Fruit fly (Drosophila melanogaster) whole organism, embryonic: ENCODE data around the gene CG11279.
A peak's percentile ranks its signal among the peaks of the same experiment; 100 is the strongest.

Experiments
- Adf1 ChIP-seq: fragments of 200-800 bp; sonication (Bioruptor generic); IDR thresholded peaks from 2 replicates; pipeline ENCODE4 v1.3.6; 2022; ENCODE audit warnings: missing biosample characterization, missing genetic modification characterization
- BEAF-32 ChIP-seq: fragments of 200-800 bp; sonication (Bioruptor generic); optimal IDR thresholded peaks from 3 replicates; lab custom pipeline; 2017; ENCODE audit warnings: missing biosample characterization, missing genetic modification characterization, mild to moderate bottlenecking, moderate library complexity, missing genetic modification reagents
- Bteb2 ChIP-seq: fragments of 200-800 bp; sonication (Bioruptor generic); optimal IDR thresholded peaks from 2 replicates; lab custom pipeline; 2016; ENCODE audit warnings: missing biosample characterization, missing genetic modification characterization
- CG10267 ChIP-seq: fragments of 200-800 bp; sonication (Bioruptor generic); optimal IDR thresholded peaks from 2 replicates; lab custom pipeline; 2018; ENCODE audit warnings: missing biosample characterization, mild to moderate bottlenecking, missing genetic modification characterization, moderate library complexity
- CG12219 ChIP-seq: fragments of 200-800 bp; sonication (Bioruptor generic); optimal IDR thresholded peaks from 3 replicates; lab custom pipeline; 2018; ENCODE audit warnings: missing biosample characterization, mild to moderate bottlenecking, missing genetic modification characterization
- CG12744 ChIP-seq: fragments of 200-800 bp; sonication (Bioruptor generic); optimal IDR thresholded peaks from 2 replicates; lab custom pipeline; 2016; ENCODE audit warnings: missing biosample characterization, missing genetic modification characterization
- CG14441 ChIP-seq: fragments of 200-800 bp; sonication (Bioruptor generic); IDR thresholded peaks from 2 replicates; pipeline ENCODE4 v1.3.6; 2022; ENCODE audit warnings: missing biosample characterization, missing genetic modification characterization
- CG15011 ChIP-seq: fragments of 200-800 bp; sonication (Bioruptor generic); optimal IDR thresholded peaks from 3 replicates; lab custom pipeline; 2018; ENCODE audit warnings: missing biosample characterization, mild to moderate bottlenecking, missing genetic modification characterization
- CG1529 ChIP-seq: fragments of 200-800 bp; sonication (Bioruptor generic); optimal IDR thresholded peaks from 3 replicates; lab custom pipeline; 2018; ENCODE audit warnings: missing biosample characterization, missing genetic modification characterization
- CG1603 ChIP-seq: fragments of 200-800 bp; sonication (Bioruptor generic); optimal IDR thresholded peaks from 2 replicates; lab custom pipeline; 2019; ENCODE audit warnings: missing biosample characterization, mild to moderate bottlenecking, missing genetic modification characterization, moderate library complexity
- CG16813 ChIP-seq: fragments of 200-800 bp; sonication (Bioruptor generic); IDR thresholded peaks from 3 replicates; pipeline ENCODE4 v1.3.6; 2022; ENCODE audit warnings: missing biosample characterization, missing genetic modification characterization; ENCODE audit not compliant: partially characterized antibody
- CG4854 ChIP-seq: fragments of 200-800 bp; sonication (Bioruptor generic); optimal IDR thresholded peaks from 2 replicates; lab custom pipeline; 2016; ENCODE audit warnings: missing biosample characterization, missing genetic modification characterization, inconsistent platforms
- CG6683 ChIP-seq: fragments of 200-800 bp; sonication (Bioruptor generic); optimal IDR thresholded peaks from 2 replicates; lab custom pipeline; 2017; ENCODE audit warnings: missing biosample characterization, mild to moderate bottlenecking, missing genetic modification characterization, missing genetic modification reagents
- CG6791 ChIP-seq: fragments of 200-800 bp; sonication (Bioruptor generic); IDR thresholded peaks from 3 replicates; pipeline ENCODE4 v1.3.6; 2022; ENCODE audit warnings: missing biosample characterization, missing genetic modification characterization; ENCODE audit not compliant: partially characterized antibody
- Camta ChIP-seq: fragments of 200-800 bp; sonication (Bioruptor generic); optimal IDR thresholded peaks from 2 replicates; lab custom pipeline; 2016; ENCODE audit warnings: missing biosample characterization, missing genetic modification characterization
- CrebB ChIP-seq: fragments of 200-800 bp; sonication (Bioruptor generic); optimal IDR thresholded peaks from 3 replicates; lab custom pipeline; 2018; ENCODE audit warnings: missing biosample characterization, mild to moderate bottlenecking, missing genetic modification characterization
- Dbx ChIP-seq: fragments of 200-800 bp; sonication (Bioruptor generic); IDR thresholded peaks from 3 replicates; pipeline ENCODE4 v1.3.6; 2022; ENCODE audit warnings: missing biosample characterization, missing genetic modification characterization
- Hr3 ChIP-seq: fragments of 200-800 bp; sonication (Bioruptor generic); optimal IDR thresholded peaks from 3 replicates; lab custom pipeline; 2016; ENCODE audit warnings: missing biosample characterization, missing genetic modification characterization
- MTF-1 ChIP-seq: fragments of 200-800 bp; sonication (Bioruptor generic); optimal IDR thresholded peaks from 2 replicates; lab custom pipeline; 2018; ENCODE audit warnings: missing biosample characterization, mild to moderate bottlenecking, missing genetic modification characterization, borderline replicate concordance
- NfI ChIP-seq: fragments of 200-800 bp; sonication (Bioruptor generic); optimal IDR thresholded peaks from 3 replicates; lab custom pipeline; 2018; ENCODE audit warnings: missing biosample characterization, mild to moderate bottlenecking, missing genetic modification characterization, moderate library complexity
- Spps ChIP-seq: fragments of 200-800 bp; sonication (Bioruptor generic); optimal IDR thresholded peaks from 2 replicates; lab custom pipeline; 2018; ENCODE audit warnings: missing biosample characterization, mild to moderate bottlenecking, missing genetic modification characterization
- bab2 ChIP-seq: fragments of 200-800 bp; sonication (Bioruptor generic); optimal IDR thresholded peaks from 2 replicates; lab custom pipeline; 2016; ENCODE audit warnings: missing biosample characterization, missing genetic modification characterization
- croc ChIP-seq: fragments of 200-800 bp; sonication (Bioruptor generic); conservative IDR thresholded peaks from 3 replicates; pipeline ENCODE4 v1.3.6; 2022; ENCODE audit warnings: missing biosample characterization, missing genetic modification characterization
- ems ChIP-seq: fragments of 200-800 bp; sonication (Bioruptor generic); optimal IDR thresholded peaks from 3 replicates; lab custom pipeline; 2016; ENCODE audit warnings: missing biosample characterization, missing genetic modification characterization
- fd64A ChIP-seq: fragments of 200-800 bp; sonication (Bioruptor generic); optimal IDR thresholded peaks from 3 replicates; lab custom pipeline; 2018; ENCODE audit warnings: missing biosample characterization, mild to moderate bottlenecking, missing genetic modification characterization
- grau ChIP-seq: fragments of 200-800 bp; optimal IDR thresholded peaks from 3 replicates; lab custom pipeline; 2019; ENCODE audit warnings: missing biosample characterization, mild to moderate bottlenecking, missing genetic modification characterization, moderate library complexity
- hkb ChIP-seq, 2 experiments: fragments of 200-800 bp in 1 of 2; fragments of >200 bp in 1 of 2; sonication (Bioruptor generic) in 1 of 2; IDR thresholded peaks in 1 of 2; optimal IDR thresholded peaks in 1 of 2; 2 replicates each; pipeline versions ENCODE4 v1.3.6 to Lab custom; 2017 to 2022; ENCODE audit warnings: missing biosample characterization in 1 of 2, missing genetic modification characterization in 1 of 2
- insv ChIP-seq, 2 experiments: fragments of 200-800 bp; sonication (Bioruptor generic); optimal IDR thresholded peaks; 3 replicates each; lab custom pipeline; 2016 to 2018; ENCODE audit warnings: missing biosample characterization in 2 of 2, missing genetic modification characterization in 2 of 2
- knrl ChIP-seq: fragments of 200-800 bp; sonication (Bioruptor generic); IDR thresholded peaks from 3 replicates; pipeline ENCODE4 v1.3.6; 2022; ENCODE audit warnings: missing biosample characterization, missing genetic modification characterization; ENCODE audit not compliant: partially characterized antibody
- lbe ChIP-seq: fragments of 200-800 bp; sonication (Bioruptor generic); optimal IDR thresholded peaks from 2 replicates; lab custom pipeline; 2016; ENCODE audit warnings: missing biosample characterization, mild to moderate bottlenecking, missing genetic modification characterization
- lilli ChIP-seq: fragments of 200-800 bp; sonication (Bioruptor generic); optimal IDR thresholded peaks from 3 replicates; lab custom pipeline; 2016; ENCODE audit warnings: missing biosample characterization, missing genetic modification characterization
- mam ChIP-seq: fragments of 200-800 bp; sonication (Bioruptor generic); optimal IDR thresholded peaks from 3 replicates; lab custom pipeline; 2016; ENCODE audit warnings: missing biosample characterization, missing genetic modification characterization
- nerfin-2 ChIP-seq: fragments of 200-800 bp; sonication (Bioruptor generic); IDR thresholded peaks from 2 replicates; pipeline ENCODE4 v1.3.6; 2022; ENCODE audit warnings: missing biosample characterization, missing genetic modification characterization; ENCODE audit not compliant: partially characterized antibody
- phol ChIP-seq: fragments of 200-800 bp; sonication (Bioruptor generic); optimal IDR thresholded peaks from 3 replicates; lab custom pipeline; 2018; ENCODE audit warnings: missing biosample characterization, mild to moderate bottlenecking, missing genetic modification characterization, moderate library complexity
- ro ChIP-seq: fragments of 200-800 bp; sonication (Bioruptor generic); IDR thresholded peaks from 2 replicates; pipeline ENCODE4 v1.3.6; 2022; ENCODE audit warnings: missing biosample characterization, missing genetic modification characterization
- sens ChIP-seq: fragments of 200-800 bp; sonication (Bioruptor generic); peaks from one replicate; lab custom pipeline; 2016; ENCODE audit warnings: missing biosample characterization, missing genetic modification characterization
- sisA ChIP-seq: fragments of 200-800 bp; sonication (Bioruptor generic); IDR thresholded peaks from 2 replicates; pipeline ENCODE4 v1.3.6; 2022; ENCODE audit warnings: missing biosample characterization, missing genetic modification characterization
- so ChIP-seq: fragments of 200-800 bp; sonication (Bioruptor generic); IDR thresholded peaks from 3 replicates; pipeline ENCODE4 v1.3.6; 2022; ENCODE audit warnings: missing biosample characterization, missing genetic modification characterization
- sr ChIP-seq: fragments of 200-800 bp; sonication (Bioruptor generic); IDR thresholded peaks from 3 replicates; pipeline ENCODE4 v1.3.6; 2022; ENCODE audit warnings: missing biosample characterization, missing genetic modification characterization
- stwl ChIP-seq: fragments of 200-800 bp; sonication (Bioruptor generic); optimal IDR thresholded peaks from 3 replicates; lab custom pipeline; 2018; ENCODE audit warnings: missing biosample characterization, mild to moderate bottlenecking, missing genetic modification characterization, moderate library complexity
- sug ChIP-seq: fragments of 200-800 bp; optimal IDR thresholded peaks from 2 replicates; lab custom pipeline; 2019; ENCODE audit warnings: missing biosample characterization, mild to moderate bottlenecking, missing genetic modification characterization, moderate library complexity
- tna ChIP-seq: fragments of 200-800 bp; sonication (Bioruptor generic); IDR thresholded peaks from 2 replicates; pipeline ENCODE4 v1.3.6; 2022; ENCODE audit warnings: missing biosample characterization, missing genetic modification characterization; ENCODE audit not compliant: partially characterized antibody
- twi ChIP-seq: fragments of 200-800 bp; optimal IDR thresholded peaks from 2 replicates; lab custom pipeline; 2019; ENCODE audit warnings: missing biosample characterization, mild to moderate bottlenecking, missing genetic modification characterization, moderate library complexity
- tx ChIP-seq: fragments of 200-800 bp; sonication (Bioruptor generic); optimal IDR thresholded peaks from 2 replicates; lab custom pipeline; 2016; ENCODE audit warnings: missing biosample characterization, missing genetic modification characterization
- vfl ChIP-seq: fragments of 200-800 bp; sonication (Bioruptor generic); optimal IDR thresholded peaks from 2 replicates; lab custom pipeline; 2016; ENCODE audit warnings: missing biosample characterization, missing genetic modification characterization
- vvl ChIP-seq: fragments of 200-800 bp; sonication (Bioruptor generic); IDR thresholded peaks from 2 replicates; pipeline ENCODE4 v1.3.6; 2022; ENCODE audit warnings: missing biosample characterization, missing genetic modification characterization
- zen ChIP-seq: fragments of 200-800 bp; sonication (Bioruptor generic); optimal IDR thresholded peaks from 3 replicates; lab custom pipeline; 2018; ENCODE audit warnings: missing biosample characterization, mild to moderate bottlenecking, missing genetic modification characterization, moderate library complexity
- zfh1 ChIP-seq: fragments of 200-800 bp; sonication (Bioruptor generic); IDR thresholded peaks from 3 replicates; pipeline ENCODE4 v1.3.6; 2022; ENCODE audit warnings: missing biosample characterization, missing genetic modification characterization

CG11279 gene

DNA sequence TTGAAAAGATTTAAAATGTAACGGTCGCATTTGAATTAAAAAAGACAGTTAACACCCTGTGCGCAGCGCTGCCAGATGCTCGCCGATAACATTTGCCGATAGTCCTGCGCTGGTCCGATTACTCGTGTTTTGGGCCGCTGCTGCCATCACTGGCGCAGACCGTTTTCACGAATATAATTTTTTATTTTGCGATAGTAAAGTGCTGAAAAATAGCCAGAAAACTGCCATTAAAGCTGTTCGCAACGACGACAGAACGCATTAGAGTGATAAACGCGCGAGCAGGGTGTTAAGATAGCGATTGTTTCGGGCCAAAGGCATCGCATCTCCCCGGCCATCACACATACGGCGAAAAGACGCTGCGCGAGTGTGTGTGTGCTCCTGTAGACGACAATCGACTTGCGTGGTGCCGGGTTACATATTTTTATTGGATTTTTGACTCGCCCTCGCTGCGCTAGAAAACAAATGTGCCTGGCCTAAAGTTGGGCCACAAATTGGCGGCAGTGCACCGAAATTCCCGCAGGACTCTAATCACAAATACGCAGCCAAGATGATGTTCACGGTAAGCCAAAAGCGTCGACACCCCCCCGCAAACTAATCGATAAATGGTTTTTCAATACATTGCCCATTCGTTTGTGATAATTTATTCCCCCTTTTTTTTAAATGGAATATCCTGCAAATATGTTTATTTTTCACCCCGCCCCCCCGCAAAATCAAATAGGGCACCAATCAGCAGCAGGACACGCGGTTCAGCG, 9.9 kb upstream of the CG11279 start, which contains the start of gene Srrm1 (continued):
- no peak for TF ChIP-seq hkb (optimal IDR thresholded peaks at IDR 0.05; lab: Kevin White, UChicago)
- TF ChIP-seq hkb (GFP tag; IDR thresholded peaks at IDR 0.05; lab: Robert Waterston, UW) = peak; percentile 33; the same call in 1 of the 2 replicates
- peak; percentile 83 for TF ChIP-seq sug (tag; lab: Kevin White, UChicago)
- peak; percentile 79 for TF ChIP-seq nerfin-2 (GFP tag; lab: Robert Waterston, UW)
- TF ChIP-seq fd64A (GFP tag; lab: Kevin White, UChicago) = no peak
- TF ChIP-seq CrebB (tag; lab: Kevin White, UChicago) = peak; percentile 24
- TF ChIP-seq BEAF-32 (GFP tag; lab: Kevin White, UChicago) = peak; percentile 97
- TF ChIP-seq ro = no peak
- peak; percentile 38 for TF ChIP-seq Camta
- peak; percentile 5 for TF ChIP-seq twi
- TF ChIP-seq ems (GFP tag; lab: Kevin White, UChicago) = peak; percentile 64
- peak; percentile 28 for TF ChIP-seq bab2 (GFP tag; lab: Kevin White, UChicago)
- TF ChIP-seq sr (GFP tag; lab: Robert Waterston, UW) = no peak
- TF ChIP-seq Dbx (GFP tag; lab: Robert Waterston, UW) = peak; percentile 47; the same call in 2 of the 3 replicates
- peak; percentile 85 for TF ChIP-seq tna
- TF ChIP-seq CG1529 = no peak
- peak; percentile 65 for TF ChIP-seq Adf1 (GFP tag; lab: Robert Waterston, UW)
- no peak for TF ChIP-seq CG12219 (GFP tag; lab: Kevin White, UChicago)
- no peak for TF ChIP-seq CG6683
- TF ChIP-seq lbe = peak; percentile 30
- peak in 1 of 2 experiments; percentile 54 for TF ChIP-seq insv (GFP tag; optimal IDR thresholded peaks at IDR 0.05; lab: Kevin White, UChicago)
- no peak for TF ChIP-seq Hr3 (GFP tag; lab: Kevin White, UChicago)
- peak; percentile 71 for TF ChIP-seq zfh1 (GFP tag; lab: Robert Waterston, UW)
- peak; percentile 93 for TF ChIP-seq CG16813
- peak; percentile 72 for TF ChIP-seq lilli (GFP tag; lab: Kevin White, UChicago)
- peak; percentile 40 for TF ChIP-seq NfI
- peak; percentile 75 for TF ChIP-seq mam (GFP tag; lab: Kevin White, UChicago)
- TF ChIP-seq vvl = peak; percentile 69
- TF ChIP-seq CG1603 (tag; lab: Kevin White, UChicago) = peak; percentile 69
- peak; percentile 92 for TF ChIP-seq knrl
- peak; percentile 17 for TF ChIP-seq tx (GFP tag; lab: Kevin White, UChicago)
- peak; percentile 31 for TF ChIP-seq zen (tag; lab: Kevin White, UChicago)
- peak; percentile 23; the same call in 1 of the 2 replicates for TF ChIP-seq sisA (GFP tag; lab: Robert Waterston, UW)
- no peak for TF ChIP-seq CG15011 (GFP tag; lab: Kevin White, UChicago)
- TF ChIP-seq CG14441 = peak; percentile 36; the same call in 1 of the 2 replicates
- peak; percentile 20 for TF ChIP-seq Bteb2 (GFP tag; lab: Kevin White, UChicago)
- no peak for TF ChIP-seq Spps (tag; lab: Kevin White, UChicago)
- peak; percentile 10 for TF ChIP-seq CG4854 (GFP tag; lab: Kevin White, UChicago)
- no peak for TF ChIP-seq MTF-1 (GFP tag; lab: Kevin White, UChicago)
- peak; percentile 58 for TF ChIP-seq stwl (tag; lab: Kevin White, UChicago)
- peak; percentile 88 for TF ChIP-seq CG6791 (GFP tag; lab: Robert Waterston, UW)
- TF ChIP-seq sens (GFP tag; lab: Kevin White, UChicago) = peak; percentile 90
- peak; percentile 25 for TF ChIP-seq CG12744 (GFP tag; lab: Kevin White, UChicago)
- peak; percentile 53 for TF ChIP-seq CG10267 (tag; lab: Kevin White, UChicago)
- peak; percentile 56 for TF ChIP-seq phol (tag; lab: Kevin White, UChicago)
- no peak for TF ChIP-seq croc (GFP tag; lab: Robert Waterston, UW)
- 0 out of 3 replicates have a peak, but pooled peaks have one; percentile 64 for TF ChIP-seq so
- peak; percentile 28 for TF ChIP-seq grau
- peak; percentile 63 for TF ChIP-seq vfl (GFP tag; lab: Kevin White, UChicago)
